Worm (Caenorhabditis elegans) whole organism, young adult: ENCODE measurements around the gene dpm-3.

ENCODE experiments used
- C06A6.2 ChIP-seq: fragments of 200-800 bp; sonication (Bioruptor generic); conservative IDR thresholded peaks from 2 replicates; pipeline ENCODE4 v1.3.6; 2022; ENCODE audit warnings: missing genetic modification characterization, missing compliant biosample characterization
- F22D6.2 ChIP-seq: sonication (generic microtip); optimal IDR thresholded peaks from 2 replicates; lab custom pipeline; 2016; ENCODE audit warnings: mild to moderate bottlenecking, missing genetic modification characterization, missing compliant biosample characterization
- F37B4.10 ChIP-seq: fragments of 200-800 bp; sonication (Bioruptor generic); IDR thresholded peaks from 2 replicates; pipeline ENCODE4 v1.3.6; 2022; ENCODE audit warnings: missing genetic modification characterization, missing compliant biosample characterization
- F49E8.2 ChIP-seq: sonication (generic microtip); optimal IDR thresholded peaks from 3 replicates; lab custom pipeline; 2017; ENCODE audit warnings: missing genetic modification characterization, mild to moderate bottlenecking, missing compliant biosample characterization, antibody characterized with exemption, moderate library complexity; ENCODE audit not compliant: insufficient read depth
- T26A5.8 ChIP-seq: sonication (generic microtip); optimal IDR thresholded peaks from 2 replicates; lab custom pipeline; 2016; ENCODE audit warnings: missing genetic modification characterization, missing compliant biosample characterization
- Y53F4B.3 ChIP-seq: fragments of 200-800 bp; sonication (Bioruptor generic); IDR thresholded peaks from 2 replicates; pipeline ENCODE4 v1.3.6; 2022; ENCODE audit warnings: missing genetic modification reagents, missing genetic modification characterization, missing compliant biosample characterization
- Y95B8A.8 ChIP-seq: fragments of 200-800 bp; sonication (Bioruptor generic); IDR thresholded peaks from 2 replicates; pipeline ENCODE4 v1.3.6; 2022; ENCODE audit warnings: missing genetic modification reagents, missing genetic modification characterization, missing compliant biosample characterization
- ama-1 ChIP-seq, 3 experiments: fragments of 150-350 bp in 1 of 3; sonication (generic microtip) in 2 of 3; optimal IDR thresholded peaks; 2 replicates each; lab custom pipeline; 2014 to 2018; ENCODE audit warnings: missing biosample characterization in 2 of 3, missing genetic modification characterization in 2 of 3, missing genetic modification reagents in 2 of 3
- atf-7 ChIP-seq: sonication (generic microtip); optimal IDR thresholded peaks from 2 replicates; lab custom pipeline; 2017; ENCODE audit warnings: mild to moderate bottlenecking, missing genetic modification characterization, missing compliant biosample characterization
- bed-1 ChIP-seq: fragments of 200-800 bp; sonication (Bioruptor generic); IDR thresholded peaks from 2 replicates; pipeline ENCODE4 v1.3.6; 2022; ENCODE audit warnings: missing genetic modification reagents, missing genetic modification characterization, missing compliant biosample characterization
- ceh-79 ChIP-seq: sonication (generic microtip); optimal IDR thresholded peaks from 2 replicates; lab custom pipeline; 2017; ENCODE audit warnings: mild to moderate bottlenecking, missing genetic modification characterization, missing compliant biosample characterization
- ceh-91 ChIP-seq: fragments of 200-800 bp; sonication (Bioruptor generic); IDR thresholded peaks from 2 replicates; pipeline ENCODE4 v1.3.6; 2022; ENCODE audit warnings: missing genetic modification reagents, missing genetic modification characterization, missing compliant biosample characterization
- die-1 ChIP-seq: sonication (generic microtip); optimal IDR thresholded peaks from 2 replicates; lab custom pipeline; 2016; ENCODE audit warnings: missing genotype, mild to moderate bottlenecking, missing genetic modification characterization, missing compliant biosample characterization
- dox-1 ChIP-seq: fragments of 200-800 bp; sonication (Bioruptor generic); IDR thresholded peaks from 2 replicates; pipeline ENCODE4 v1.3.6; 2022; ENCODE audit warnings: missing genetic modification reagents, missing genetic modification characterization, missing compliant biosample characterization
- gei-17 ChIP-seq: fragments of 200-800 bp; sonication (Bioruptor generic); optimal IDR thresholded peaks from 2 replicates; lab custom pipeline; 2018; ENCODE audit warnings: mild to moderate bottlenecking, missing genetic modification characterization, missing compliant biosample characterization
- hlh-26 ChIP-seq: fragments of 200-800 bp; sonication (Bioruptor generic); conservative IDR thresholded peaks from 2 replicates; pipeline ENCODE4 v1.3.6; 2022; ENCODE audit warnings: missing genetic modification reagents, missing genetic modification characterization, missing compliant biosample characterization
- hmg-1.2 ChIP-seq: fragments of 200-800 bp; sonication (Bioruptor generic); IDR thresholded peaks from 2 replicates; pipeline ENCODE4 v1.3.6; 2022; ENCODE audit warnings: missing genetic modification reagents, missing genetic modification characterization, missing compliant biosample characterization
- lin-26 ChIP-seq: fragments of 200-800 bp; sonication (Bioruptor generic); IDR thresholded peaks from 2 replicates; pipeline ENCODE4 v1.3.6; 2022; ENCODE audit warnings: missing genetic modification reagents, missing genetic modification characterization, missing compliant biosample characterization
- lsl-1 ChIP-seq: fragments of 200-800 bp; sonication (Bioruptor generic); optimal IDR thresholded peaks from 2 replicates; lab custom pipeline; 2018; ENCODE audit warnings: mild to moderate bottlenecking, missing genetic modification characterization, moderate library complexity, missing compliant biosample characterization
- madf-8 ChIP-seq: fragments of 200-800 bp; sonication (Bioruptor generic); conservative IDR thresholded peaks from 2 replicates; pipeline ENCODE4 v1.3.6; 2022; ENCODE audit warnings: missing genetic modification reagents, missing genetic modification characterization, missing compliant biosample characterization
- mes-4 ChIP-seq: sonication (generic microtip); optimal IDR thresholded peaks from 2 replicates; lab custom pipeline; 2016; ENCODE audit warnings: missing genotype, missing genetic modification characterization, missing compliant biosample characterization
- nhr-179 ChIP-seq: sonication (generic microtip); optimal IDR thresholded peaks from 2 replicates; lab custom pipeline; 2016; ENCODE audit warnings: mild to moderate bottlenecking, missing genetic modification characterization, missing compliant biosample characterization
- nhr-80 ChIP-seq: sonication (generic microtip); optimal IDR thresholded peaks from 2 replicates; lab custom pipeline; 2016; ENCODE audit warnings: missing genetic modification characterization, missing compliant biosample characterization
- nhr-90 ChIP-seq: sonication (generic microtip); optimal IDR thresholded peaks from 2 replicates; lab custom pipeline; 2016; ENCODE audit warnings: missing genotype, mild to moderate bottlenecking, missing genetic modification characterization, missing compliant biosample characterization
- snpc-1.1 ChIP-seq: sonication (generic microtip); optimal IDR thresholded peaks from 2 replicates; lab custom pipeline; 2017; ENCODE audit warnings: missing genetic modification characterization, mild to moderate bottlenecking, missing compliant biosample characterization, antibody characterized with exemption, moderate library complexity, missing genotype, missing genetic modification reagents; ENCODE audit not compliant: insufficient read depth
- snpc-4 ChIP-seq, 5 experiments: fragments of 150-350 bp in 1 of 5; sonication (generic microtip) in 4 of 5; optimal IDR thresholded peaks; 2 replicates each; lab custom pipeline; 2014 to 2018; ENCODE audit warnings: missing genetic modification characterization in 5 of 5, missing biosample characterization in 3 of 5, antibody characterized with exemption in 2 of 5, mild to moderate bottlenecking in 2 of 5, missing compliant biosample characterization in 2 of 5, missing genotype in 2 of 5, moderate library complexity in 2 of 5, missing genetic modification reagents in 1 of 5
- somi-1 ChIP-seq: fragments of 200-800 bp; sonication (Bioruptor generic); optimal IDR thresholded peaks from 2 replicates; lab custom pipeline; 2018; ENCODE audit warnings: mild to moderate bottlenecking, missing genetic modification characterization, missing compliant biosample characterization
- tbx-9 ChIP-seq: sonication (generic microtip); optimal IDR thresholded peaks from 2 replicates; lab custom pipeline; 2016; ENCODE audit warnings: borderline replicate concordance, missing genetic modification characterization, inconsistent platforms, missing compliant biosample characterization
- tlf-1 ChIP-seq: fragments of 200-800 bp; sonication (Bioruptor generic); optimal IDR thresholded peaks from 2 replicates; lab custom pipeline; 2018; ENCODE audit warnings: mild to moderate bottlenecking, missing genetic modification characterization, missing compliant biosample characterization
- ztf-18 ChIP-seq: sonication (generic microtip); optimal IDR thresholded peaks from 2 replicates; lab custom pipeline; 2016; ENCODE audit warnings: missing genotype, mild to moderate bottlenecking, missing genetic modification characterization, missing compliant biosample characterization
- ztf-26 ChIP-seq: sonication (generic microtip); optimal IDR thresholded peaks from 2 replicates; lab custom pipeline; 2017; ENCODE audit warnings: missing genetic modification characterization, missing compliant biosample characterization

dpm-3 gene

ce11 chrIV:12429504-12429903, 38.1 kb downstream of the dpm-3 start:
- TF ChIP-seq ceh-91 = no peak
- TF ChIP-seq F22D6.2 (tag; lab: Kevin White, UChicago) = no peak
- no peak for TF ChIP-seq somi-1 (GFP tag; lab: Kevin White, UChicago)
- no peak for TF ChIP-seq madf-8 (GFP tag; lab: Robert Waterston, UW)
- no peak for TF ChIP-seq nhr-90 (tag; lab: Kevin White, UChicago)
- TF ChIP-seq tbx-9 (tag; lab: Kevin White, UChicago) = no peak
- no peak for TF ChIP-seq Y95B8A.8 (GFP tag; lab: Robert Waterston, UW)
- no peak for TF ChIP-seq dox-1 (GFP tag; lab: Robert Waterston, UW)
- no peak for TF ChIP-seq nhr-179 (tag; lab: Kevin White, UChicago)
- TF ChIP-seq atf-7 (tag; lab: Kevin White, UChicago) = no peak

ce11 chrIV:12431755-12432154, 40.4 kb downstream of the dpm-3 start:
- TF ChIP-seq C06A6.2 (GFP tag; lab: Robert Waterston, UW) (no peak), Y53F4B.3 (GFP tag; lab: Robert Waterston, UW) (no peak), ztf-18 (tag; lab: Kevin White, UChicago) (no peak), hmg-1.2 (GFP tag; lab: Robert Waterston, UW) (no peak), snpc-1.1 (no peak), ceh-79 (tag; lab: Kevin White, UChicago) (no peak), bed-1 (GFP tag; lab: Robert Waterston, UW) (no peak), ztf-26 (no peak), ama-1 (optimal IDR thresholded peaks at IDR 0.05; lab: Kevin White, UChicago) (no peak), ama-1 (GFP tag; optimal IDR thresholded peaks at IDR 0.05; lab: Kevin White, UChicago) (no peak), F37B4.10 (GFP tag; lab: Robert Waterston, UW) (no peak), snpc-4 (GFP tag; optimal IDR thresholded peaks at IDR 0.05; lab: Kevin White, UChicago) (no peak), snpc-4 (tag; optimal IDR thresholded peaks at IDR 0.05; lab: Kevin White, UChicago) (no peak), dox-1 (GFP tag; lab: Robert Waterston, UW) (no peak), lin-26 (GFP tag; lab: Robert Waterston, UW) (no peak), T26A5.8 (tag; lab: Kevin White, UChicago) (no peak), mes-4 (tag; lab: Kevin White, UChicago) (no peak)

- TF ChIP-seq tlf-1 (GFP tag; lab: Kevin White, UChicago) = no peak
- no peak for TF ChIP-seq lsl-1 (GFP tag; lab: Kevin White, UChicago)
- TF ChIP-seq, all 124 proteins: peak for 0
These were observed 41.0 kb downstream of the dpm-3 start, which contains the start of gene clec-184 for ce11 chrIV:12432340-12432739. clec-184 (plus strand) TSS chrIV:12432640.

DNA sequence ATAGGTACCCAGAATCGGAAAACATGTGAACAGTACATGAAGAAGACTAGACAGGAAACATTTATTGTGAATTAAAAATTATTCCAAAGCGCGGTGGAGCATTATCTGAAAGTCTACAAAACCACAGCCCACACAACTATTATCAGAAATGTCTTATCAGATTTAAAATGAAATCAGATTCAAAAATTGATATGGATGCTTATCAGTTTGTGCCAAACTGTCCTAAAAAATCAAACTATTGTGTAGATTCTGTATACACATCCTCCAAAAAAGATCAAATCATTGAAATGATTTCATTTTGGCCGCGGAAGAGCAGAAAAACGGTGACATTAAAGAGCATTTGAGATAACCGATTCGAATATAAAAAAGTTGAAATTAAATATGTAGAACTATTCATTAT, 44.1 kb downstream of the dpm-3 start, which contains the start of gene irg-4:
irg-4 (plus strand) TSS at position 392 of the 400 bp plus-strand sequence.
- peak; percentile 74 for TF ChIP-seq nhr-80
- TF ChIP-seq F49E8.2 = no peak

ce11 chrIV:12438359-12438758, 47.0 kb downstream of the dpm-3 start, which contains the start of gene clec-185:
clec-185 (plus strand) TSS chrIV:12438659.
- no peak for TF ChIP-seq somi-1 (GFP tag; lab: Kevin White, UChicago)
- TF ChIP-seq bed-1 (GFP tag; lab: Robert Waterston, UW) = no peak
- TF ChIP-seq die-1 (tag; lab: Kevin White, UChicago) = no peak

ce11 chrIV:12441715-12442114, 50.3 kb downstream of the dpm-3 start, which contains the start of gene C25G4.17:
C25G4.17 (plus strand) TSS chrIV:12442015.
- TF ChIP-seq hlh-26 (GFP tag; lab: Robert Waterston, UW) = no peak
- no peak for TF ChIP-seq Y53F4B.3 (GFP tag; lab: Robert Waterston, UW)
- TF ChIP-seq gei-17 (GFP tag; lab: Kevin White, UChicago) = no peak
